Fruit fly (Drosophila melanogaster) whole organism: ENCODE data around the gene CG31300.

ENCODE experiments used
- CG8478 ChIP-seq: fragments of >200 bp; optimal IDR thresholded peaks from 2 replicates; lab custom pipeline; 2018; ENCODE audit warnings: inconsistent platforms
- EcR ChIP-seq, 2 experiments: fragments of >200 bp; optimal IDR thresholded peaks; 2 replicates each; lab custom pipeline; 2017; ENCODE audit warnings: missing biosample characterization in 2 of 2, missing genetic modification characterization in 2 of 2, missing genetic modification reagents in 2 of 2
- pan ChIP-seq: fragments of >200 bp; optimal IDR thresholded peaks from 2 replicates; lab custom pipeline; 2017

DNA sequence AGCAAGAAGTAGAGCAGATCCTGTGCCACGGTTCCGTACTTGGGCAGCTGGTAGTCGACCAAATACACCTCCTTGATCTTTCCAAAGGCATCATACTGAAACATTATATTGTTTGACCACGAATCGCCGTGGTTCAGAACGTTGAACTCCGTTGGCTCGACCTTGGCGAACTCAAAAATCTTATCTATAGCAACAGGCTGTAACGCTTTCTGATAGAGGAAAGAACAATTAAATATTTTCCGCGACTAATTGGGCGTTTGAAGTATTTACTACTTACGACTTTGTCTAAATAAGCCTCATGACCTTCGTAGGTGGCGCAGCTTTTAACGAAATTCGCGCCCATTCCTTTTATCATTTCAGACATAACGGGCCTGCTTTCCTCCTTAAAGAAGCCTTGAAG, 38.3 kb downstream of the CG31300 start:
- TF ChIP-seq pan (lab: Kevin White, UChicago) (no peak), CG8478 (lab: Kevin White, UChicago) (no peak), EcR (GFP tag; optimal IDR thresholded peaks at IDR 0.05; lab: Kevin White, UChicago) (no peak)
